Fruit fly (Drosophila melanogaster) whole organism: ENCODE measurements around the gene Sps2.

Experiments
- CG8478 ChIP-seq: fragments of >200 bp; optimal IDR thresholded peaks from 2 replicates; lab custom pipeline; 2018; ENCODE audit warnings: inconsistent platforms
- Dll ChIP-seq: fragments of >200 bp; optimal IDR thresholded peaks from 2 replicates; lab custom pipeline; 2017
- EcR ChIP-seq, 2 experiments: fragments of >200 bp; optimal IDR thresholded peaks; 2 replicates each; lab custom pipeline; 2017; ENCODE audit warnings: missing biosample characterization in 2 of 2, missing genetic modification characterization in 2 of 2, missing genetic modification reagents in 2 of 2
- pan ChIP-seq: fragments of >200 bp; optimal IDR thresholded peaks from 2 replicates; lab custom pipeline; 2017
- psq ChIP-seq: fragments of >200 bp; optimal IDR thresholded peaks from 2 replicates; lab custom pipeline; 2017
- usp ChIP-seq: fragments of >200 bp; optimal IDR thresholded peaks from 2 replicates; lab custom pipeline; 2017; ENCODE audit warnings: missing biosample characterization, missing genetic modification characterization, mixed read lengths

The Sps2 gene

dm6 chr2L:10362408-10363067 is 20.1 kb downstream of the Sps2 start, which contains the start of the genes Cand1 and pim:
Gene Cand1 (minus strand): TSS chr2L:10362707.
Gene pim (plus strand): TSS chr2L:10362989.
- TF ChIP-seq EcR (GFP tag; optimal IDR thresholded peaks at IDR 0.05; lab: Kevin White, UChicago) (no peak), Dll (lab: Kevin White, UChicago) (no peak), psq (lab: Kevin White, UChicago) (no peak)

- TF ChIP-seq usp (GFP tag; lab: Kevin White, UChicago) (no peak), psq (lab: Kevin White, UChicago) (no peak), EcR (GFP tag; optimal IDR thresholded peaks at IDR 0.05; lab: Kevin White, UChicago) (no peak), CG8478 (lab: Kevin White, UChicago) (no peak), Dll (lab: Kevin White, UChicago) (no peak), pan (lab: Kevin White, UChicago) (no peak)
These were observed 21.8 kb downstream of the Sps2 start, which contains the start of gene lft for dm6 chr2L:10364229-10364628. Gene lft (plus strand): TSS chr2L:10364471.

dm6 chr2L:10366525-10366924 is 24.1 kb downstream of the Sps2 start, which contains the start of gene CG5056:
Gene CG5056 (plus strand): TSS chr2L:10366692.
- TF ChIP-seq psq (lab: Kevin White, UChicago) (no peak), usp (GFP tag; lab: Kevin White, UChicago) (no peak), pan (lab: Kevin White, UChicago) (no peak), CG8478 (lab: Kevin White, UChicago) (no peak), Dll (lab: Kevin White, UChicago) (no peak), EcR (GFP tag; optimal IDR thresholded peaks at IDR 0.05; lab: Kevin White, UChicago) (no peak)

- TF ChIP-seq psq (lab: Kevin White, UChicago) (no peak), Dll (lab: Kevin White, UChicago) (no peak), EcR (GFP tag; optimal IDR thresholded peaks at IDR 0.05; lab: Kevin White, UChicago) (no peak), usp (GFP tag; lab: Kevin White, UChicago) (no peak), CG8478 (lab: Kevin White, UChicago) (no peak), pan (lab: Kevin White, UChicago) (no peak)
These were observed 29.9 kb downstream of the Sps2 start for dm6 chr2L:10372297-10372696.

dm6 chr2L:10373605-10374269 is 31.3 kb downstream of the Sps2 start, which contains the start of gene rho-5:
Gene rho-5 (minus strand): TSS chr2L:10373900.
- no peak for TF ChIP-seq psq (lab: Kevin White, UChicago)
- TF ChIP-seq usp (GFP tag; lab: Kevin White, UChicago) = no peak
- no peak for TF ChIP-seq EcR (GFP tag; optimal IDR thresholded peaks at IDR 0.05; lab: Kevin White, UChicago)
- TF ChIP-seq pan (lab: Kevin White, UChicago) = no peak
- no peak for TF ChIP-seq Dll (lab: Kevin White, UChicago)
- TF ChIP-seq CG8478 (lab: Kevin White, UChicago) = no peak

dm6 chr2L:10375464-10376236 is 33.3 kb downstream of the Sps2 start, which contains the start of the genes CG33303 and dpr19:
Gene CG33303 (minus strand): TSS chr2L:10375757.
Gene dpr19 (plus strand): TSS chr2L:10376168.
- TF ChIP-seq pan (lab: Kevin White, UChicago) (peak; percentile 21), usp (GFP tag; lab: Kevin White, UChicago) (no peak)

dm6 chr2L:10376276-10376675 is 33.9 kb downstream of the Sps2 start:
- TF ChIP-seq pan (lab: Kevin White, UChicago) = peak; percentile 2
- no peak for TF ChIP-seq psq (lab: Kevin White, UChicago)
- TF ChIP-seq CG8478 (lab: Kevin White, UChicago) = no peak
- TF ChIP-seq Dll (lab: Kevin White, UChicago) = no peak
- TF ChIP-seq usp (GFP tag; lab: Kevin White, UChicago) = no peak

dm6 chr2L:10378631-10379030 is 36.2 kb downstream of the Sps2 start:
- TF ChIP-seq EcR (GFP tag; optimal IDR thresholded peaks at IDR 0.05; lab: Kevin White, UChicago) (no peak), CG8478 (lab: Kevin White, UChicago) (no peak), psq (lab: Kevin White, UChicago) (no peak), Dll (lab: Kevin White, UChicago) (no peak), pan (lab: Kevin White, UChicago) (no peak), usp (GFP tag; lab: Kevin White, UChicago) (no peak)

dm6 chr2L:10379865-10380264 is 37.5 kb downstream of the Sps2 start, which contains the start of gene gny:
Gene gny (plus strand): TSS chr2L:10380103.
- TF ChIP-seq CG8478 (lab: Kevin White, UChicago) = no peak
- no peak for TF ChIP-seq Dll (lab: Kevin White, UChicago)
- no peak for TF ChIP-seq EcR (GFP tag; optimal IDR thresholded peaks at IDR 0.05; lab: Kevin White, UChicago)
- no peak for TF ChIP-seq psq (lab: Kevin White, UChicago)
- no peak for TF ChIP-seq pan (lab: Kevin White, UChicago)
- no peak for TF ChIP-seq usp (GFP tag; lab: Kevin White, UChicago)

dm6 chr2L:10381890-10382450 is 39.6 kb downstream of the Sps2 start, which contains the start of gene CG5096:
Gene CG5096 (plus strand): TSS chr2L:10382263.
- TF ChIP-seq Dll (lab: Kevin White, UChicago) (no peak), psq (lab: Kevin White, UChicago) (no peak), pan (lab: Kevin White, UChicago) (no peak), EcR (GFP tag; optimal IDR thresholded peaks at IDR 0.05; lab: Kevin White, UChicago) (no peak), usp (GFP tag; lab: Kevin White, UChicago) (no peak), CG8478 (lab: Kevin White, UChicago) (no peak)
